Worm (Caenorhabditis elegans) whole organism, L3 larva: ENCODE results near the gene scyl-1.

Experiments
- R02D3.7 ChIP-seq: fragments of 150-350 bp; optimal IDR thresholded peaks from 2 replicates; lab custom pipeline; 2014; ENCODE audit warnings: missing biosample characterization, missing genetic modification characterization
- ZK546.5 ChIP-seq: sonication (generic microtip); optimal IDR thresholded peaks from 2 replicates; lab custom pipeline; 2017; ENCODE audit warnings: missing biosample characterization, missing genetic modification characterization
- ama-1 ChIP-seq: fragments of 150-350 bp; optimal IDR thresholded peaks from 2 replicates; lab custom pipeline; 2018
- ceh-28 ChIP-seq: fragments of 150-350 bp; optimal IDR thresholded peaks from 2 replicates; lab custom pipeline; 2014; ENCODE audit warnings: missing biosample characterization, missing genetic modification reagents, missing genetic modification characterization
- ceh-82 ChIP-seq: fragments of 150-350 bp; optimal IDR thresholded peaks from 2 replicates; lab custom pipeline; 2014; ENCODE audit warnings: missing biosample characterization, missing genetic modification characterization
- ceh-9 ChIP-seq: sonication (generic microtip); optimal IDR thresholded peaks from 2 replicates; lab custom pipeline; 2018; ENCODE audit warnings: missing biosample characterization, missing genetic modification characterization
- egl-27 ChIP-seq: sonication (generic microtip); optimal IDR thresholded peaks from 4 replicates; lab custom pipeline; 2017; ENCODE audit warnings: missing biosample characterization, missing genetic modification reagents, missing genetic modification characterization
- egl-5 ChIP-seq: fragments of 150-350 bp; optimal IDR thresholded peaks from 2 replicates; lab custom pipeline; 2017; ENCODE audit warnings: missing biosample characterization, missing genetic modification reagents, missing genetic modification characterization, inconsistent platforms
- elt-1 ChIP-seq: fragments of 150-350 bp; optimal IDR thresholded peaks from 2 replicates; lab custom pipeline; 2014; ENCODE audit warnings: missing biosample characterization, missing genetic modification characterization
- elt-2 ChIP-seq: sonication (generic microtip); optimal IDR thresholded peaks from 2 replicates; lab custom pipeline; 2016; ENCODE audit warnings: missing genetic modification reagents, mild to moderate bottlenecking, missing genetic modification characterization, missing compliant biosample characterization
- elt-3 ChIP-seq, 3 experiments: fragments of 150-350 bp in 1 of 3; sonication (generic microtip) in 2 of 3; optimal IDR thresholded peaks; 2 replicates in 2 of 3; 4 replicates in 1 of 3; lab custom pipeline; 2014 to 2017; ENCODE audit warnings: missing biosample characterization in 3 of 3, missing genetic modification characterization in 3 of 3
- eor-1 ChIP-seq, 2 experiments: fragments of 150-350 bp; optimal IDR thresholded peaks; 2 replicates each; lab custom pipeline; 2014 to 2018; ENCODE audit warnings: missing biosample characterization in 2 of 2, missing genetic modification characterization in 2 of 2
- fkh-10 ChIP-seq: sonication (generic microtip); optimal IDR thresholded peaks from 2 replicates; lab custom pipeline; 2017; ENCODE audit warnings: missing biosample characterization, missing genetic modification reagents, missing genetic modification characterization
- fkh-2 ChIP-seq: fragments of 150-350 bp; optimal IDR thresholded peaks from 2 replicates; lab custom pipeline; 2014; ENCODE audit warnings: missing biosample characterization, missing genetic modification reagents, missing genetic modification characterization
- fos-1 ChIP-seq: fragments of 150-350 bp; optimal IDR thresholded peaks from 2 replicates; lab custom pipeline; 2014; ENCODE audit warnings: missing biosample characterization, missing genetic modification characterization
- hmg-11 ChIP-seq: sonication (generic microtip); optimal IDR thresholded peaks from 2 replicates; lab custom pipeline; 2016; ENCODE audit warnings: missing genetic modification characterization, missing compliant biosample characterization
- jun-1 ChIP-seq: fragments of 150-350 bp; optimal IDR thresholded peaks from 2 replicates; lab custom pipeline; 2014; ENCODE audit warnings: missing biosample characterization, missing genetic modification reagents, missing genetic modification characterization
- lin-15B ChIP-seq: fragments of 150-350 bp; optimal IDR thresholded peaks from 2 replicates; lab custom pipeline; 2014; ENCODE audit warnings: missing biosample characterization, missing genetic modification characterization
- lin-39 ChIP-seq: fragments of 150-350 bp; optimal IDR thresholded peaks from 2 replicates; lab custom pipeline; 2018; ENCODE audit warnings: missing biosample characterization, missing genetic modification reagents, missing genetic modification characterization
- lsy-12 ChIP-seq: sonication (generic microtip); optimal IDR thresholded peaks from 2 replicates; lab custom pipeline; 2016; ENCODE audit warnings: mild to moderate bottlenecking, missing genetic modification characterization, missing compliant biosample characterization
- mdl-1 ChIP-seq: fragments of 150-350 bp; optimal IDR thresholded peaks from 2 replicates; lab custom pipeline; 2014; ENCODE audit warnings: missing biosample characterization, missing genetic modification characterization
- mml-1 ChIP-seq: fragments of 150-350 bp; sonication (generic microtip); optimal IDR thresholded peaks from 3 replicates; lab custom pipeline; 2014; ENCODE audit warnings: missing biosample characterization, missing genetic modification characterization
- nfya-1 ChIP-seq: sonication (generic microtip); optimal IDR thresholded peaks from 2 replicates; lab custom pipeline; 2017; ENCODE audit warnings: missing genetic modification characterization, mild to moderate bottlenecking, missing compliant biosample characterization, antibody characterized with exemption, moderate library complexity; ENCODE audit not compliant: insufficient read depth
- nhr-12 ChIP-seq: fragments of 150-350 bp; optimal IDR thresholded peaks from 2 replicates; lab custom pipeline; 2014; ENCODE audit warnings: missing biosample characterization, missing genetic modification characterization
- nhr-23 ChIP-seq: fragments of 150-350 bp; optimal IDR thresholded peaks from 2 replicates; lab custom pipeline; 2014; ENCODE audit warnings: missing biosample characterization, missing genetic modification reagents, missing genetic modification characterization
- nhr-25 ChIP-seq: sonication (generic microtip); optimal IDR thresholded peaks from 2 replicates; lab custom pipeline; 2017; ENCODE audit warnings: missing biosample characterization, missing genetic modification characterization
- nhr-67 ChIP-seq: fragments of 150-350 bp; optimal IDR thresholded peaks from 2 replicates; lab custom pipeline; 2014; ENCODE audit warnings: missing biosample characterization, missing genetic modification characterization
- nhr-76 ChIP-seq: fragments of 150-350 bp; sonication (generic microtip); optimal IDR thresholded peaks from 5 replicates; lab custom pipeline; 2014; ENCODE audit warnings: missing biosample characterization, missing genetic modification characterization
- nhr-77 ChIP-seq: fragments of 150-350 bp; optimal IDR thresholded peaks from 2 replicates; lab custom pipeline; 2014; ENCODE audit warnings: missing biosample characterization, missing genetic modification characterization
- pha-4 ChIP-seq: fragments of 150-350 bp; optimal IDR thresholded peaks from 2 replicates; lab custom pipeline; 2014; ENCODE audit warnings: missing biosample characterization, missing genetic modification reagents, missing genetic modification characterization
- pqm-1 ChIP-seq: fragments of 150-350 bp; optimal IDR thresholded peaks from 2 replicates; lab custom pipeline; 2017; ENCODE audit warnings: missing biosample characterization, missing genetic modification characterization, inconsistent platforms
- sea-2 ChIP-seq: fragments of 150-350 bp; sonication (generic microtip); optimal IDR thresholded peaks from 4 replicates; lab custom pipeline; 2014; ENCODE audit warnings: missing biosample characterization, missing genetic modification reagents, missing genetic modification characterization
- skn-1 ChIP-seq: fragments of 150-350 bp; optimal IDR thresholded peaks from 2 replicates; lab custom pipeline; 2014; ENCODE audit warnings: missing biosample characterization, missing genetic modification characterization
- snpc-4 ChIP-seq: fragments of 150-350 bp; optimal IDR thresholded peaks from 2 replicates; lab custom pipeline; 2014; ENCODE audit warnings: missing biosample characterization, missing genetic modification characterization
- tbx-2 ChIP-seq: sonication (generic microtip); optimal IDR thresholded peaks from 2 replicates; lab custom pipeline; 2016; ENCODE audit warnings: mild to moderate bottlenecking, missing genetic modification characterization, missing compliant biosample characterization
- zag-1 ChIP-seq: fragments of 150-350 bp; optimal IDR thresholded peaks from 2 replicates; lab custom pipeline; 2014; ENCODE audit warnings: missing biosample characterization, missing genetic modification characterization
- ztf-4 ChIP-seq: fragments of 150-350 bp; optimal IDR thresholded peaks from 2 replicates; lab custom pipeline; 2014; ENCODE audit warnings: missing biosample characterization, missing genetic modification characterization

Gene scyl-1

DNA sequence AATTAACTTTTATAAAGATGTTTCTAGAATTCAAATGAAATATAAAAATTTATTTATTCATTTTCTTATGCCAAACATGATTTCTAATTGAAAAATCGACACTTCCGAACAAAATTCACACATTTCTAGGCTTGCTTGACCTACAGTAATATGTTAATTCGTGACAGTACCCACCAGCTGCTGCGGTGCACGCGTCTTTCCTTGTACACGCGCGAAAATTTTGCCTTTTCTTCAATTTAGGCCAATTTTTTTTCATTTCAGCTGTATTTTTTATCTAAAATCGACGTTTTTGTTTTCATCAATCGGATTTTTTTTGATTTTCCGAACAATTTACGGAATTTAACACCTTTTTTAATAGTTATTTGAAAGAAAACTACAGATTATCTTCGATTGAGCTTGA, 41.5 kb downstream of the scyl-1 start:
- TF ChIP-seq elt-1 (tag; lab: Kevin White, UChicago) (no peak), mdl-1 (tag; lab: Kevin White, UChicago) (no peak), elt-3 (tag; optimal IDR thresholded peaks at IDR 0.05; lab: Kevin White, UChicago) (no peak), tbx-2 (tag; lab: Kevin White, UChicago) (no peak), lsy-12 (no peak), hmg-11 (tag; lab: Kevin White, UChicago) (no peak), elt-2 (tag; lab: Kevin White, UChicago) (no peak), nhr-77 (no peak)

DNA sequence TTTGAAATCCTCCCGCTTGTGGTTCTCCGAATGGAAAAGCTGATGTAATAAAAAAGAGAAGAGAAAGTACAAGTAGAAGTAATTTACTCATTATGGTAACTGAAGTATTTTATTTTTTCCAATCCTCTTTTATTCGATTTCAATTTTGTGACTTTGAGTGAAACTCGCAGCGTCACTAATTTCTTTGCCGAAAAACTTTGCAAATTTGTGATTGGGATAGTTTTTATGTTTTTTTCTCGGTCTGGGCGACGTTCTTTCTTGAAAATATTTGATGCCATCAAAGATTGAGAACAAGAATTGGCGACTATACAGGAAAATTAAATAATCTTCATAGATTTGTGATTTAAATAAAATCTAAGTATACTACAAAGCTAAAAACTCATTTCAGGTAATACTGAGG, 42.0 kb downstream of the scyl-1 start, which contains the start of gene far-4:
TSS of gene far-4 (minus strand) at position 101 of the 400 bp plus-strand sequence.
- no peak for TF ChIP-seq mml-1 (tag; lab: Kevin White, UChicago)
- TF ChIP-seq pqm-1, result no peak
- no peak for TF ChIP-seq nhr-23
- no peak for TF ChIP-seq egl-27 (tag; lab: Kevin White, UChicago)
- TF ChIP-seq nhr-25 (tag; lab: Kevin White, UChicago), result no peak
- no peak for TF ChIP-seq pha-4 (tag; lab: Kevin White, UChicago)
- TF ChIP-seq egl-5 (tag; lab: Kevin White, UChicago), result no peak
- no peak for TF ChIP-seq nhr-12
- no peak for TF ChIP-seq zag-1
- TF ChIP-seq R02D3.7 (tag; lab: Kevin White, UChicago), result no peak
- no peak for TF ChIP-seq ceh-9 (tag; lab: Kevin White, UChicago)
- TF ChIP-seq ceh-28 (tag; lab: Kevin White, UChicago), result no peak
- TF ChIP-seq ceh-82 (tag; lab: Kevin White, UChicago), result no peak
- TF ChIP-seq tbx-2 (tag; lab: Kevin White, UChicago), result no peak
- no peak for TF ChIP-seq eor-1 (tag; optimal IDR thresholded peaks at IDR 0.05; lab: Kevin White, UChicago)
- TF ChIP-seq ztf-4 (tag; lab: Kevin White, UChicago), result no peak
- TF ChIP-seq elt-1 (tag; lab: Kevin White, UChicago), result no peak
- TF ChIP-seq sea-2, result no peak
- no peak for TF ChIP-seq ZK546.5
- TF ChIP-seq, all 47 proteins: peak for 0

DNA sequence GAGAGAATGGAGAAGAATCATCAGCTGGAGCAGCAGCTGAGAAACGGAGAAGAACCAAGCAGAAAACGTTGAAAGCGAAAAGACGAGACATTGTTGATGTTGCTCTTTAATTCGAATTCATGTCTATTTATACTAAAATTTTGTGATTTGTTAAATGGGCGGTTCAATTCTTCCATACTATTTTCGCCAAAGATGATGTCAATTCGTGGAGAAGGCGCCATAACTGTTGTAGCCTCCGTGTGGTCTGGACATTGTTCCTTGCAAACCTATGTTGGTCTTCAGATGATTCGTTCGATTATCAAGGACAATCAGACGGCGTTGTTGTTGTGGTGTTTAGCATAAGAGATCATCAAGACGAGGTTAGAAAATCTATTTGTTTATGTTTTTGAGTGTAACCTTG, 44.1 kb downstream of the scyl-1 start, which contains the start of gene far-3:
TSS of gene far-3 (minus strand) at position 101 of the 400 bp plus-strand sequence.
- TF ChIP-seq lin-39 (tag; lab: Kevin White, UChicago) (no peak), ceh-28 (tag; lab: Kevin White, UChicago) (no peak), ama-1 (lab: Kevin White, UChicago) (no peak), nhr-23 (no peak), nfya-1 (tag; lab: Kevin White, UChicago) (no peak), lsy-12 (no peak), nhr-25 (tag; lab: Kevin White, UChicago) (no peak), pqm-1 (no peak), fkh-2 (tag; lab: Kevin White, UChicago) (no peak), fkh-10 (GFP tag; lab: Kevin White, UChicago) (no peak)

DNA sequence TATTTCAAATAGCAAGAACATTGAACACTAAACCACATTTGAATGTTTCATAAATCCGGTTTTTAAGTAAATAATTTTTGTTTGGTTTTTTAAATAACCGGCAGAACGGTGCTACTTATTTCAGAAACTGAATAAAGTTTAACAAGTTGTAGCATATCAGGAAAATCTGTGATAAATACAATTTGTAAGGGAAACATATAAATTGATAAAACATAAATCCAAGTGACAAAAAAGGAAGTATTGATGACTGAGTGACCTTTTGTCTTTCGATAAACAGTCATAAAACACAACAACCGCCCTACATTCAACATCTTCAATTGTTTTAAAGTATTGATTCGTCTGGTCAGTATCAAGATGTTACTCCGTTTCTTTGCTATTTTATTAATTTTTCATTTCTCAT, 46.3 kb downstream of the scyl-1 start, which contains the start of gene far-5:
TSS of gene far-5 (plus strand) at position 301 of the 400 bp plus-strand sequence.
- TF ChIP-seq nhr-23 (peak; percentile 2), skn-1 (tag; lab: Kevin White, UChicago) (no peak)

DNA sequence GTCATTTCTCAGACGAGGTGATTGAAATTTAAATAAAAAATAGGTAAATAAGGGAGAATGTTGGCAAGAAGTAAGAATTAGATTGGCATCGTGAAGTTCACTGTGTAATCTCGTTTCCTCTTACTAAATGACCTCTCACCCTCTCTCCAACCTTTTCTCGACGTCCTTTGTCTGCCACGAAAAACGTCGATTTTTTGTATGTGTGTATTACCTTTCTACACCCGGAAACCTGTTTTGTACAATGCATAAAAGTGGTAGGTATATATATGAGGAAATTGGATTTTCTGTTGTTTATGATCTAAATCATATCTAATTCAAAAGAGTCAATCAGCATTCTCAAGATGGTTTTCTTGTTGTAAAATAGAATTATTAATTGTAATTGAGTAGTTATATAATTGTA, 48.6 kb downstream of the scyl-1 start, which contains the start of the genes F15B9.11 and dsl-7:
TSS of gene F15B9.11 (minus strand) at position 5 of the 400 bp plus-strand sequence.
TSS of gene dsl-7 (plus strand) at position 260 of the 400 bp plus-strand sequence.
- TF ChIP-seq lin-15B (no peak), ZK546.5 (no peak), lsy-12 (no peak), elt-1 (tag; lab: Kevin White, UChicago) (peak; percentile 17), nhr-25 (tag; lab: Kevin White, UChicago) (peak; percentile 73)

DNA sequence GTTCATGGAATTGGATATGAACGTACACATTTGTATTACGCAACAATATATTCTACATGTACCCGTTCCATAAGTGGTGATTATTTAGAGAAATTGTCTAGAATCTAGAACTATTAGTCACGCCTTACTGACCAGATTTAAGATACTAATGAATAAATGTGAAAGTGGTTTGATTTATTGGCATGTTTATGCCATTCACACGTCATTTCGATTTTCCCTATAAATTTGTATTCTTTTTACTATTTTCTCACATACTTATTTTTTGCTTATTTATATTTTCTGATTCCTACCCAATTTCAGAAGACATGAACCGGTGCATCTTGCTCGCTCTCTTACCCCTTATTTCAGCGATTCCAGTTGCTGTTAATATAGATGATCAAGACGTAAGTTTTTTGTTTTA, 53.3 kb downstream of the scyl-1 start, which contains the start of gene F15B9.8:
TSS of gene F15B9.8 (plus strand) at position 301 of the 400 bp plus-strand sequence.
- TF ChIP-seq snpc-4 (no peak), hmg-11 (tag; lab: Kevin White, UChicago) (no peak), ceh-9 (tag; lab: Kevin White, UChicago) (no peak), mdl-1 (tag; lab: Kevin White, UChicago) (no peak), fos-1 (tag; lab: Kevin White, UChicago) (no peak), jun-1 (tag; lab: Kevin White, UChicago) (no peak), elt-1 (tag; lab: Kevin White, UChicago) (no peak), R02D3.7 (tag; lab: Kevin White, UChicago) (no peak), nhr-76 (tag; lab: Kevin White, UChicago) (no peak), ama-1 (lab: Kevin White, UChicago) (no peak), nhr-67 (tag; lab: Kevin White, UChicago) (no peak)
- TF ChIP-seq, all 47 proteins: peak for 0
